Fruit fly (Drosophila melanogaster): Measurements from ENCODE around the gene CG9330.

CG9330 gene

DNA sequence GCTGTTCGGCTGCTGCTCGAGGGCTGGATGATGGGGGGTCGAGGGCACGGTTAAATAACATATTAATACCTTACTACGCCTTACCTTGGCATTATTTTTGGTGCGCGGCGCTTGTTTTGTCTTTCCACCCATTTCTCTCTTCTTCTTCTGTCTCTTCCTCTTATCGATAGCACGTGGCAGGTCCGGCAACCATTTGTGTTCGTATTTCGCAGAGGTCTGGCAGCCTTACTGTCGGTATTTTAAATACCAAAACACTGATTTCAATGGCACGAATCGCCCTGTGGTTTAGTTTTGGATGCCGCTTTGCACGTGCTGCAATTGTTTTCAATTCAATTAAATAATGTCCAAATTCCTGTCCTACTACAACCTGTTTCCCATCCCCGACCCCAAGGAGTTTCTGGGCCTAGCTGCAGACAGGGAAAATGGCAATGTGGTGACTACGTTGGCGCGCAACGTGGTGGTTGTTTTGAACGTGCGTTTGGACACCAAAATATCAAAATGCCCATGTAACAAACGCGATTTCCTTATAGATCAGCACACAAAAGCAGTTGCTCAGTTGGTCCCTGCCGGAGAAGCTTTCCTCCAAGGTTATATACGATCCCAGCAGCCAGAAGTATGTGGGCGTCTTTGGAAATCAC is 33.8 kb upstream of the CG9330 start, which contains the start of the genes Ltn1 and CG9300 (continued):
- TF ChIP-seq D (optimal IDR thresholded peaks at IDR 0.05) (peak; percentile 35), D (GFP tag; optimal IDR thresholded peaks at IDR 0.05) (no peak), Ets65A (GFP tag) (peak; percentile 90), z (GFP tag; IDR thresholded peaks at IDR 0.05) (no peak), maf-S (GFP tag; optimal IDR thresholded peaks at IDR 0.05) (no peak), CG6254 (GFP tag; optimal IDR thresholded peaks at IDR 0.05) (peak; percentile 100), crp (GFP tag; optimal IDR thresholded peaks at IDR 0.05) (peak in 1 of 2 experiments; percentile 17), br (optimal IDR thresholded peaks at IDR 0.05) (no peak), Deaf1 (tag; optimal IDR thresholded peaks at IDR 0.05) (no peak), NK7.1 (GFP tag; optimal IDR thresholded peaks at IDR 0.05) (no peak), CG12659 (GFP tag; optimal IDR thresholded peaks at IDR 0.05) (peak; percentile 77), disco-r (GFP tag; optimal IDR thresholded peaks at IDR 0.05) (no peak), CG7372 (GFP tag; IDR thresholded peaks at IDR 0.05) (no peak), Bgb (GFP tag; IDR thresholded peaks at IDR 0.05; ENCODE audit: partially characterized antibody) (peak; percentile 46; the same call in 1 of the 2 replicates), Sin3A (optimal IDR thresholded peaks at IDR 0.05) (peak; percentile 83), CG18599 (GFP tag; optimal IDR thresholded peaks at IDR 0.05) (no peak), tll (GFP tag; optimal IDR thresholded peaks at IDR 0.05) (no peak), gsb-n (tag; optimal IDR thresholded peaks at IDR 0.05) (no peak), pb (GFP tag; optimal IDR thresholded peaks at IDR 0.05) (peak; percentile 44), Xbp1 (GFP tag; optimal IDR thresholded peaks at IDR 0.05) (peak; percentile 33), CG12236 (GFP tag; optimal IDR thresholded peaks at IDR 0.05) (peak; percentile 11), CG6791 (GFP tag; IDR thresholded peaks at IDR 0.05; ENCODE audit: partially characterized antibody) (0 out of 3 replicates have a peak, but pooled peaks have one; percentile 20), otp (GFP tag; IDR thresholded peaks at IDR 0.05) (0 out of 3 replicates have a peak, but pooled peaks have one; percentile 21), sisA (GFP tag; IDR thresholded peaks at IDR 0.05) (no peak), CG16813 (GFP tag; IDR thresholded peaks at IDR 0.05; ENCODE audit: partially characterized antibody) (peak; percentile 51; the same call in 2 of the 3 replicates), ase (GFP tag; IDR thresholded peaks at IDR 0.05) (no peak), Awh (GFP tag; IDR thresholded peaks at IDR 0.05) (0 out of 2 replicates have a peak, but pooled peaks have one; percentile 8), CG14965 (GFP tag; optimal IDR thresholded peaks at IDR 0.05; ENCODE audit: borderline replicate concordance) (no peak), CG18764 (GFP tag; optimal IDR thresholded peaks at IDR 0.05) (no peak), bsh (GFP tag; optimal IDR thresholded peaks at IDR 0.05) (no peak), Meics (GFP tag; optimal IDR thresholded peaks at IDR 0.05) (no peak), CG2199 (GFP tag; IDR thresholded peaks at IDR 0.05) (no peak; the same call in 2 of the 3 replicates), crol (GFP tag; IDR thresholded peaks at IDR 0.05) (no peak), Hand (GFP tag; optimal IDR thresholded peaks at IDR 0.05) (no peak), cad (GFP tag; optimal IDR thresholded peaks at IDR 0.05) (peak; percentile 72), Nf-YB (GFP tag; optimal IDR thresholded peaks at IDR 0.05) (no peak), run (tag; optimal IDR thresholded peaks at IDR 0.05) (no peak), CG10147 (GFP tag; optimal IDR thresholded peaks at IDR 0.05) (no peak), fu2 (GFP tag; optimal IDR thresholded peaks at IDR 0.05) (no peak), pan (optimal IDR thresholded peaks at IDR 0.05) (no peak), pan (GFP tag; optimal IDR thresholded peaks at IDR 0.05 in 1 of 2, IDR thresholded peaks at IDR 0.05 in 1 of 2) (no peak), Camta (GFP tag; optimal IDR thresholded peaks at IDR 0.05) (no peak), CG13775 (GFP tag; optimal IDR thresholded peaks at IDR 0.05) (peak; percentile 0), Hsf (GFP tag; optimal IDR thresholded peaks at IDR 0.05) (peak; percentile 17), NFAT (GFP tag; IDR thresholded peaks at IDR 0.05) (peak; percentile 50; the same call in 1 of the 2 replicates), CG7745 (tag; optimal IDR thresholded peaks at IDR 0.05) (no peak), CG12071 (GFP tag; optimal IDR thresholded peaks at IDR 0.05) (no peak), ap (GFP tag; IDR thresholded peaks at IDR 0.05) (no peak), da (GFP tag; optimal IDR thresholded peaks at IDR 0.05) (peak; percentile 22), CG10209 (GFP tag; optimal IDR thresholded peaks at IDR 0.05) (no peak)
